Fruit fly (Drosophila melanogaster): ENCODE results near the gene CG31344.

The CG31344 gene

DNA sequence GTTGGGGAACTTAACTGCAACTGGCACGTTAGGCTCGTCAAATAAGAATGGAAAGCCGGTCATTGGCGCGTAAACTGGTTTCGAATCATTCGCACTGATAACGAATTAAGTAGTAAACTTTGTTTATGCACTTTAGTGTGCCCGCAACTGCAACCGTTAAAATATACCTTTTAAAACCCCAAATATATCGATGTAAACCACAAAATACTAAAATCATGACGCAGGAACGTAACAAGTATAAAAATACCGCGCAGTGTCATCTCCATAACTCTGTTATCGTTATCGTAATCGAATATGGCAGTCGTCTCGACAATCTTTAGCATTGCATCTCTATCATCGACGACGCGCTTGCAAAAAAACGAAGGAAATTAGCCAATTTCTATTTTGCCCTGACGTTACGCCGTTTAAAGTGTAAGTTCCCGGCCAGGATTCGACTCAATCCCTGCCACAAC is at the start of gene CG31344, which contains the start of gene Caf1-55:
TSS of gene CG31344 (minus strand) at position 51 of the 452 bp plus-strand sequence.
TSS of gene Caf1-55 (plus strand) at position 298 of the 452 bp plus-strand sequence.
- TF ChIP-seq usp (GFP tag; optimal IDR thresholded peaks at IDR 0.05) (no peak), pan (optimal IDR thresholded peaks at IDR 0.05) (no peak), Dll (optimal IDR thresholded peaks at IDR 0.05) (no peak), psq (optimal IDR thresholded peaks at IDR 0.05) (no peak), EcR (GFP tag; optimal IDR thresholded peaks at IDR 0.05) (no peak), CG8478 (optimal IDR thresholded peaks at IDR 0.05) (no peak)

DNA sequence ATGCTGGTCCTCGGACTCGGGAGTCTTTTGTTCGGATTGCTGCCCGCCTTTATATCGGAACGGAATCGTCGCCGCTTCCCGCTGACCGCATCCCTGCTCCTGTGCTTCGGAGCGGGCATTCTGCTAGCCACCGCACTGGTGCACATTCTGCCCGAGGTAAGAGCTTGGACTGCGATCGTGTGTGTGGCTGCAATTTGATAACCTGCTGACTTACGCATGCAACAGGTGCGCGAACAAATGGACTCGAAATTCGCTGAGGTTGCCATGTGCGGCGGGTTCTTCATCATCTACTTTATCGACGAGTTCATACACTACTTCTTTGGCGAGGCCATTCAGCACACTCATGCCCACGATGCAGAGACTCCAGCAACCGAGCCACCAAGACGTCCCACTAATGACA is 43.7 kb upstream of the CG31344 start:
- no peak for TF ChIP-seq pan (optimal IDR thresholded peaks at IDR 0.05)
- TF ChIP-seq Dll (optimal IDR thresholded peaks at IDR 0.05) = no peak
- TF ChIP-seq CG8478 (optimal IDR thresholded peaks at IDR 0.05) = no peak
- no peak for TF ChIP-seq psq (optimal IDR thresholded peaks at IDR 0.05)
- no peak for TF ChIP-seq usp (GFP tag; optimal IDR thresholded peaks at IDR 0.05)
- no peak for TF ChIP-seq EcR (GFP tag; optimal IDR thresholded peaks at IDR 0.05)

DNA sequence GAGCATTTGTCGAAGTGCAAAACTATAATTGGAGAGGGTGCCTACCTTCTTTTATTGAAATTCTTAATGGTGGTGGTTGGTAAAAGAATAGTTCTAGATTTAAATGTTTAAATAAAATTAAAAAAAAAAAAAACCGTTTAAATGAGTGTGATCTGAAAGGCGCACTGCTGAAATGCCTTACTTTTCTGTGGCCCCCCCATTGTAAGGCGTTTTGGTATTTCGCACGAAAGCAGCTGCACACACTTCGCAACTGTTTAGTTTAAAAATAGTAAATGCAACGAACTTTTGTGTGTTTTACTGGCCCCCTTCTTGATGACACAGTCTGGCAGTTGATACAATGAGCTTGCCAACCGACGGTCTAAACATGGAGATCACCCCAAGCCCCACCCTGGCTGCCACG is 43.3 kb upstream of the CG31344 start, which contains the start of the genes CG14864 and Zip88E:
TSS of gene CG14864 (minus strand) at position 113 of the 400 bp plus-strand sequence.
TSS of gene Zip88E (plus strand) at position 237 of the 400 bp plus-strand sequence.
- TF ChIP-seq psq (optimal IDR thresholded peaks at IDR 0.05) (no peak), Dll (optimal IDR thresholded peaks at IDR 0.05) (no peak), CG8478 (optimal IDR thresholded peaks at IDR 0.05) (no peak), EcR (GFP tag; optimal IDR thresholded peaks at IDR 0.05) (no peak), pan (optimal IDR thresholded peaks at IDR 0.05) (no peak), usp (GFP tag; optimal IDR thresholded peaks at IDR 0.05) (no peak)

DNA sequence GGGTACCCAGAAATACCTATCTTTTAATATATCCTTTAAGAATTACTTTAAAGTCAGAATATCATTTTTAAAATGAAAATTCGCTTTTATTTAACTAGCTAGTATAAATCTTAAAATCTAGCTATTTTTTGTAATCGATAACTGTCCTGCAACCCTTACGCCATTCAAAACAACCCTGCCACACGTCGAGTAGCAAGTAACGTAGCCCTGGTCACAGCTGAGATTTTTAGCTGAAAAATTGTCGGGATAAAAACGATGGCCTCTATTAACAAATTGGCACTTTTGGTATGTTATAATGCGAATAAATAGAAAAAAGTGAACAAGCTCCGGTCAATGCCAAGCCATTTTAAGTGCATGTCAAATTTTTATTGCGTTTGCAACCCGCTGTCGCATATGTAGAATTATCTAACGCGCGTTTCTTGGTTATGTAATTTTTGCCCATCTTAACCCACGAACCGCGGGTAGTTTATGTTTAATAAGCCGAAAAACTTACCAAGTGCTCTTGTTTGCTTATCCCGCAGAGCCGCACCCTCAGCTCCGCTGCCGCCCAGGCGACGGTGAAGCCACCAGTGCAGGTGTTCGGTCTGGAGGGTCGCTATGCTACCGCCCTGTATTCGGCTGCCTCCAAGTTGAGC is 40.4 kb upstream of the CG31344 start, which contains the start of gene ATPsynO:
TSS of gene ATPsynO (plus strand) at position 186 of the 635 bp plus-strand sequence.
- no peak for TF ChIP-seq psq (optimal IDR thresholded peaks at IDR 0.05)
- no peak for TF ChIP-seq CG8478 (optimal IDR thresholded peaks at IDR 0.05)
- TF ChIP-seq pan (optimal IDR thresholded peaks at IDR 0.05) = no peak
- no peak for TF ChIP-seq Dll (optimal IDR thresholded peaks at IDR 0.05)
- no peak for TF ChIP-seq usp (GFP tag; optimal IDR thresholded peaks at IDR 0.05)
- TF ChIP-seq EcR (GFP tag; optimal IDR thresholded peaks at IDR 0.05) = no peak

DNA sequence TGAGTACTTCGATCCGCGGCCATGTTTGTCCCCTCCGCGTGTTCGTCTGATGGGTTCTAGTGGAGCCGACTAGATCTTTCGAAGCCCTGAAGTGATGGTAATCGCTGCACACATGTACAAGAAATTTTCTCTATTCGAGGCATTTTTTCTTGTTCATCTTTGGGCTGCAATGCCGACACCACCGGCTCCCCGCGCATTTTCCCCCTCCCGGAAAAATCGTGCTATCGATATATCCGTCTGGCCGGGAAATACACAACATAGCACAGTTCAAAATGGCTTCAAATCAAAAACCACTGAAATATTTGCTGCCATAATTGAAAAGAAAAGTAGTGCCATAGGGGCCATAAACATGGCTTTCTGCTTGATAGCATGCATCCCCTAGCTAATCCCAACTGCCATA is 38.8 kb upstream of the CG31344 start:
- no peak for TF ChIP-seq CG8478 (optimal IDR thresholded peaks at IDR 0.05)
- TF ChIP-seq Dll (optimal IDR thresholded peaks at IDR 0.05) = no peak

DNA sequence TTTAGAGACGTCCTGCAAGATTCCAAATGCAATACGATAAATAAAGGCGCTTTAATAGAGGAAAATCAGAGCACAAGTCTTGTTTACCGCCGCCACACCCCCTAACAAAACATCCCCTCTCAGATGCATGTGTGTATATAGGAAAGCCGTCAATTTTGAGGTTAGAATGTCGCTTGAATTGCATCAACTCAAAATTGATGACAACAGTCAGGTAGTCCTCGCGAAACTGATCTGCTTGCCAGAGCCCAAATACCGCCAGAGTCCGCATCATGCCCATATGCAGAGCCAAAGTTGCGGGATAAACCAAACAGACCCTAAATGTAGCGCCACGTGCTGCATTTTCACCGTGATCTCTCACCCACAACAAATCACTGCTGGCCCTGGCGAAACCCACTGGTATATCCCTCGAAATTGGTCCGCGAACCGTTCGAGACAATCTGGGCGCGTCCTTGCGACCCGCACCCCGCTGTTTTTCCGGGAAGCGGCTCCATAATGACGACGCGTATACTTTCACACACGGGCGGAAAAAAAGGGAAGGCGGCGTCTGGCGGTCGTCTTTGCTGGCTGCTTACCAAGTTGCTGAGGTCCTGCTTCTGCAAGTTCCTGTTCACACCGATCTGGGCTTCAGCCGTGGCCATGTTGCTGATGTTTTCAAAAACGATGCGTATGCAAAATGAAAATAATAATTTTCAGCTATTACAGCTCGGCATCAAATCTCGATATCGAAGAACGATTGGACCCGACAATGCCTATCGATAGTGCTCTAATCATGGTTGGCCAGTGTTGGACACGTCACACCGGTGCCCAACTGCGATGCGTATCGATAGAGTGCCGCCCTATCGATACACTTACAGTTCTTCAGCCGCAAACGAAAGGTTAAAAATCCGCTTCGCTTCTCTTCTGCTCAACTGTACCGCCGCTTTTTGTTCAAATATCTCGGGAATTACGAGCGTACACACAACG is 37.9 kb upstream of the CG31344 start, which contains the start of the genes eIF2gamma and Set:
TSS of gene eIF2gamma (minus strand) at position 749 of the 963 bp plus-strand sequence.
TSS of gene Set (plus strand) at position 843 of the 963 bp plus-strand sequence.
- TF ChIP-seq psq (optimal IDR thresholded peaks at IDR 0.05) = no peak
- TF ChIP-seq pan (optimal IDR thresholded peaks at IDR 0.05) = no peak
- no peak for TF ChIP-seq EcR (GFP tag; optimal IDR thresholded peaks at IDR 0.05)

DNA sequence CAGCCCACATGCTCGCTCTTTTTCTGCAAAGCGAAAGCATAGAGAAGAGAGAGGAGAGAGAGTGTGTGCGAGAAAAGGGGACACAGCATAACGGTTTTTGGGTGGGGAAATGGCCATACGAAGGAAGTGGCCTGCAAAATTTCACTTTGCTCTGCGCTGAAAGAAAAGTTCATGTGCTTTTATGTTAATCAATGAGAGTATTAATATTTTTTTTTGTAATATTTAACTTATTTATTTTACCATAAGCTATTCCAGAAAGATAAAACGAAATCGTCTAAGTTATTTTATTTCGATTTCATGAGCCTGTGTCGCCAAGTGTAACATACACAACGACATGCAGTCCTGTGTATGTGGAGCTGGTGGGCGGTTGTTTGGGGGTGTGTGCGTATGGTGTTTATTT is 25.3 kb upstream of the CG31344 start:
- TF ChIP-seq pan (optimal IDR thresholded peaks at IDR 0.05) = no peak

DNA sequence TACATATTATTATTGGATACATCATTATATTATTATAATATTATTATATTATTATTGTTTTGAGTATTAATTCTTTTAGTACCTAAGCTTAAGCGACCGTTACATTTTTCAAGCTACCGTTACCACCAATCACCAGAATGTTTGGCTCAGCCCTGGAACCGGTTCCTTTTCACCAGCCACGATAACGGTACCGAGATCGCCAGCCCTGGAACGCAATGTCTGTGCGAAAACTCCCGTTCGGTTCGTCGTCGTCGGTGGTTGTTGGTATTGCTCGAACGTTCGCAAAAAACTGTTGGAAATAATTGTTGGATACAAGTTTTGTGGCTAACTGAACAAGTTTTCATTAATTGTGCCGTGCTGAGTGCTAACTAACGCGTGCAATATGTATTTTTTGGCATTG is 24.6 kb upstream of the CG31344 start, which contains the start of gene CG42404:
TSS of gene CG42404 (plus strand) at position 360 of the 400 bp plus-strand sequence.
- no peak for TF ChIP-seq CG8478 (optimal IDR thresholded peaks at IDR 0.05)
- TF ChIP-seq Dll (optimal IDR thresholded peaks at IDR 0.05) = no peak
- TF ChIP-seq EcR (GFP tag; optimal IDR thresholded peaks at IDR 0.05) = no peak
- no peak for TF ChIP-seq pan (optimal IDR thresholded peaks at IDR 0.05)

DNA sequence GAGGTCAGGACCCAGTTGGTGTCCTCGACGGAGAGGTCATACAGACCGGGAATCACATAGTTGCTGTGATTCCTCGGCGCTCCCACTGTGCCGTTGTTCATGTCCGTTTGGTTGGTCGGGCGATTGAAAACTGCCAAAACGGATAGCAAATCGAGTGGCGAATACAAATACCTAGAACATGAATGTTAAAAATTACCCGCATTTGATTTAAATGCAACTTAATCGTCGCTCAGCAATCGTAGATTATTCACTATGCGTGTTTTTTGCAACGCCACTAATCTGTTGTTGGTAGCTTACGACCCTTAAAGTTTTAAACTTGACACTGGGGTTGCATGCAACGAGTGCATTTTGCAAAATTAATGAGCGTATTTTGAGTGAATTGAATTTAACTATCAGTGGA is 23.9 kb upstream of the CG31344 start, which contains the start of gene Amt:
TSS of gene Amt (minus strand) at position 101 of the 400 bp plus-strand sequence.
- TF ChIP-seq pan (optimal IDR thresholded peaks at IDR 0.05) (no peak), Dll (optimal IDR thresholded peaks at IDR 0.05) (no peak), psq (optimal IDR thresholded peaks at IDR 0.05) (no peak), EcR (GFP tag; optimal IDR thresholded peaks at IDR 0.05) (no peak), usp (GFP tag; optimal IDR thresholded peaks at IDR 0.05) (no peak), CG8478 (optimal IDR thresholded peaks at IDR 0.05) (no peak)

DNA sequence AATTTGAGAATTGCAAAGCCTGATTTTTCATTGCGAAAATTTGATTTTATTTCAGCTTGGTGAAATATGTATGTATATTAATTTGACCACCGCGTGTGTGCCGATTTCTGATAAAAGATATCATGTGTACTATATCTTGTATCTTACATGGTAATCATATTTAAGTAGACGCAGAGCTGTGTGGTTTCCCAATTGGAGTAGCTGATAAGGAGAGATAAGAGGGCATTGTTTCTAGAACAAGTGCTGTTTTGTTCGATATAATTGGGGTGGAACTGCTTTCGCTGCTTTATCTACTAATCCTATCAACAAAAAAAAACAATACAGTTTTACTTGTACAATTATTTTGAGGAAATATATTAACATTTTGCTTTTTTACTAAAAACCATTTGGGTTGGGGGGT is 21.5 kb upstream of the CG31344 start:
- no peak for TF ChIP-seq Dll (optimal IDR thresholded peaks at IDR 0.05)
- TF ChIP-seq usp (GFP tag; optimal IDR thresholded peaks at IDR 0.05) = no peak
- no peak for TF ChIP-seq CG8478 (optimal IDR thresholded peaks at IDR 0.05)
- TF ChIP-seq pan (optimal IDR thresholded peaks at IDR 0.05) = no peak
- TF ChIP-seq psq (optimal IDR thresholded peaks at IDR 0.05) = no peak
- TF ChIP-seq EcR (GFP tag; optimal IDR thresholded peaks at IDR 0.05) = no peak

DNA sequence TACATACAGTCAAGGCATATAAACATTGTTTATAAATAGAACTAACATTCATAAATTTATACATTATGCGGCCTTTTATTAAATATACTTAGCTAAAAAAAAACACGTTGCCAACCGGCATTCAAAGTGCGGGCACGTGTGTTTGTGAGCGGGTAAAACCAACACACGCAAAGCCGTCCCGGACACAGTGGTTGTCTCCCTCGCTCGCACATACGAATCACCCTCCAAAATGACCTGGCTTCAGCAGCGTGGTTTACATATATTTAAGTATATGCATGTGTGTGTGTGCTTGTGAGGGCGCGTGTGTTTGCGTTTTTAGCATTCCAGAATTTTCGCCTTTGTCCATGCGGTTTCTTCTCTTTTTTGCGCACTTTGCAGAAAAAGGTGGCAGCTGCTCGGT is 18.3 kb upstream of the CG31344 start:
- TF ChIP-seq CG8478 (optimal IDR thresholded peaks at IDR 0.05) = peak; percentile 65
- TF ChIP-seq psq (optimal IDR thresholded peaks at IDR 0.05) = no peak
- no peak for TF ChIP-seq usp (GFP tag; optimal IDR thresholded peaks at IDR 0.05)
- TF ChIP-seq Dll (optimal IDR thresholded peaks at IDR 0.05) = no peak
- TF ChIP-seq pan (optimal IDR thresholded peaks at IDR 0.05) = no peak
- no peak for TF ChIP-seq EcR (GFP tag; optimal IDR thresholded peaks at IDR 0.05)

DNA sequence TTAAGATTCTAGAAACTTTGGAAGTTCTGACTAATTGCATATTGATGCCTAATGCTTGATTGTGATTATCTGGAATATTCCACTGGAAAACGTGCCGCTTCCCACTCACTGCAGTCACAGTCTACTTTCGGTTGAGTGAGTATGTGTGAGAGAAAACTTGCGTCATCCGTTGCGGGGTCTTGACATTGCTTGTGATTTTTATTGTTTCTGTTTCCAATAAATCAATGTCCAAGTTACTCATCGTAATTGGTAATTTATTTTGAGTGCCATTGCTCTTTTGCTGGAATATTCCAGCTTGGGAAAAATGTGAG is 17.9 kb upstream of the CG31344 start:
- TF ChIP-seq EcR (GFP tag; optimal IDR thresholded peaks at IDR 0.05) (no peak), Dll (optimal IDR thresholded peaks at IDR 0.05) (no peak), CG8478 (optimal IDR thresholded peaks at IDR 0.05) (no peak), psq (optimal IDR thresholded peaks at IDR 0.05) (no peak), usp (GFP tag; optimal IDR thresholded peaks at IDR 0.05) (no peak), pan (optimal IDR thresholded peaks at IDR 0.05) (no peak)
